Fruit fly (Drosophila melanogaster) whole organism: ENCODE data around the gene Sbds.

Experiments
- EcR ChIP-seq, 2 experiments: fragments of >200 bp; optimal IDR thresholded peaks; 2 replicates each; lab custom pipeline; 2017; ENCODE audit warnings: missing biosample characterization in 2 of 2, missing genetic modification characterization in 2 of 2, missing genetic modification reagents in 2 of 2
- psq ChIP-seq: fragments of >200 bp; optimal IDR thresholded peaks from 2 replicates; lab custom pipeline; 2017
- usp ChIP-seq: fragments of >200 bp; optimal IDR thresholded peaks from 2 replicates; lab custom pipeline; 2017; ENCODE audit warnings: missing biosample characterization, missing genetic modification characterization, mixed read lengths

DNA sequence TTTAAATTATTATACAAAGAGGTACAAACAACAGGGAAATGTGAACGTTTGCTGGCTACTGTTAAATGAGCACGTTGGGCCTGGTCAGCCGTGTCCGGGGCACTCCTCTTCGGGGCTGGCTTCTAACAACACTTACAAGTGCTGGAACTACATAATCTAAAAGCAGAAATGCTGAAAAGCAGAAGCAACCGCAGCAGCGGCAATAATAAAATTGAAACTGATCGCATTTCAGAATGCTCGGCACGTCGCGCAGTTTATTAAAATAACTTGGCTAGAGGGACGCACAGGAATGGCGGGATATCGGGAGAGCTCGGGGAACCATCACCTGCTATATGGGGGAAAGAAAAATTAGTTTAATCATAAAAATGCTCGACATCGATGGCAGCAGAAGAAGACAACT is 30.7 kb downstream of the Sbds start:
- TF ChIP-seq EcR (GFP tag; optimal IDR thresholded peaks at IDR 0.05; lab: Kevin White, UChicago) (no peak), usp (GFP tag; lab: Kevin White, UChicago) (no peak), psq (lab: Kevin White, UChicago) (no peak)
